Worm (Caenorhabditis elegans): ENCODE measurements around the gene lido-4.
"Not testable (repeated sequence)": the region's sequence is repeated elsewhere in the genome, so short reads cannot be mapped to it uniquely, and the experiment has no call there.

The lido-4 gene

DNA sequence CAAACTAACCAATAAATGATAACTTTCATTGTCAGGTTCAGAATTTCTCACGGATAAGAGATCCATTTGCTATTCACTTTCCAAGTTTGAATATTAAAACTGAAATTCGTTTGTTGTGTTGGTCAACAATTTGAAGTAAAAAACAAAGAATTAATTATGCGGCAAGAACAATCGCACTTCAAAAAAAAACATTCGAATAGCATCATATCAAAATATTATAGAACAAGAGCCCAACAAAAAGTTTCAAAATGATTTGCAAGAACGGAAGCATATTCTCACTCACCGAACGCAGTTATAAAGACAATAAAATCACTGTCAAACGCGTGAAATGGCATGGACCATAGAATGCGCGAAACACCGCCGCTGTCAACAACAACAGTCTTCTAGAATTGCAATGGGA lies 26.9 kb upstream of the lido-4 start, which contains the start of gene K09E3.7:
Gene K09E3.7, minus strand, starts transcription at position 101 of the 400 bp plus-strand sequence.
- TF ChIP-seq elt-1 (tag; optimal IDR thresholded peaks at IDR 0.05) (no peak), nhr-77 (tag; optimal IDR thresholded peaks at IDR 0.05) (no peak), nhr-67 (tag; optimal IDR thresholded peaks at IDR 0.05) (no peak), egl-5 (tag; optimal IDR thresholded peaks at IDR 0.05) (no peak), nhr-28 (tag; optimal IDR thresholded peaks at IDR 0.05) (no peak), nhr-11 (tag; optimal IDR thresholded peaks at IDR 0.05) (no peak), nhr-25 (tag; optimal IDR thresholded peaks at IDR 0.05) (no peak), lin-15B (tag; optimal IDR thresholded peaks at IDR 0.05) (no peak), mdl-1 (tag; optimal IDR thresholded peaks at IDR 0.05) (no peak), tbx-2 (tag; optimal IDR thresholded peaks at IDR 0.05) (no peak), aly-2 (tag; optimal IDR thresholded peaks at IDR 0.05) (no peak), egl-27 (tag; optimal IDR thresholded peaks at IDR 0.05) (no peak), ztf-11 (tag; optimal IDR thresholded peaks at IDR 0.05) (no peak), eor-1 (tag; optimal IDR thresholded peaks at IDR 0.05) (no peak), lsy-12 (tag; optimal IDR thresholded peaks at IDR 0.05) (no peak), nhr-76 (tag; optimal IDR thresholded peaks at IDR 0.05) (no peak), ceh-16 (tag; optimal IDR thresholded peaks at IDR 0.05) (no peak), hmg-11 (tag; optimal IDR thresholded peaks at IDR 0.05) (no peak), ceh-28 (tag; optimal IDR thresholded peaks at IDR 0.05) (no peak), ZK546.5 (tag; optimal IDR thresholded peaks at IDR 0.05) (no peak)

DNA sequence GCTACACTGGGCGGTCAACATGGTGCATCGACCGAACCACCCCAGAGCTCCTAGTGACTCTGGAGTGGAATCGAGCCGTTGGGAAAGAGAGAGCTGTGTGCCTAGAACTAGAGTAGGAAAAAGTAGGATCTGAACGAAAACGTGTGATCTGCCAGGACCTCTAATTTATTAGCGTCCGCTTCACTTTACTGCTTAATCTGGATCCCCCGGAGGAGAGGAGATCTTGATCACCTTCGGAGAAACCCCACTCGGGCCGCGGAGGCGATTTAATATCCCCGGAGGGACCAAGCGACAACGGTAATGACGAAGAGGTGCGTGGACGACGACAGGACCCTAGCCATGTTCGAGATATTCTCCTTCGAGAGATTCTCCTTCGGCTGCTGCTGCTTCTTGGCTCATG lies 9.8 kb upstream of the lido-4 start, which contains the start of gene K09E3.2:
Gene K09E3.2, plus strand, starts transcription at position 301 of the 400 bp plus-strand sequence.
- not testable (repeated sequence) for TF ChIP-seq snpc-4 (tag; optimal IDR thresholded peaks at IDR 0.05); lin-39 (tag; optimal IDR thresholded peaks at IDR 0.05); fkh-10 (GFP tag; optimal IDR thresholded peaks at IDR 0.05)

DNA sequence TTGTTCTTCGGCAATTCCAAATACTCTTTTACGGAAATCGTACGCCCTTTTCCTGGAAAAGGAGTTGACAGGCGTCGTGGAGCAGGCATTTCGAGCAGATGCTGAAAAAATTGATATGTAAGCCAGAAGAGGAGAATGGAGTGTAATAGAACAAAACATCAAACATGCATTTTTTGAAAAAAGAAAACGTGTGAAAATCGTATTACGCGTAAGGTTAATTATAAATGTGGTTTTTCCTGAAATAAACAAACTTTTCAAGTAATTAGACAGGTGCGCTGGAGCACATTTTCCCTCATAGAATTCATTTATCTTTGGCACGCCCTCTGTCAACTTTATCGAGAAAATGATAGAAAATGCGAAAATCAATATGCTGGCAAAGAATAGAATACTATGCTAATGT lies 7.5 kb upstream of the lido-4 start, which contains the start of gene lido-6:
Gene lido-6, minus strand, starts transcription at position 101 of the 400 bp plus-strand sequence.
- TF ChIP-seq skn-1 (tag; optimal IDR thresholded peaks at IDR 0.05) = no peak
- no peak for TF ChIP-seq ceh-9 (tag; optimal IDR thresholded peaks at IDR 0.05)
- TF ChIP-seq fkh-10 (GFP tag; optimal IDR thresholded peaks at IDR 0.05) = no peak
- no peak for TF ChIP-seq daf-12 (tag; optimal IDR thresholded peaks at IDR 0.05)
- no peak for TF ChIP-seq sea-2 (GFP tag; optimal IDR thresholded peaks at IDR 0.05)
- no peak for TF ChIP-seq jun-1 (tag; optimal IDR thresholded peaks at IDR 0.05)
- no peak for TF ChIP-seq nhr-237 (tag; optimal IDR thresholded peaks at IDR 0.05)
- no peak for TF ChIP-seq tbx-2 (tag; optimal IDR thresholded peaks at IDR 0.05)
- TF ChIP-seq ceh-82 (tag; optimal IDR thresholded peaks at IDR 0.05) = no peak
- TF ChIP-seq egl-27 (tag; optimal IDR thresholded peaks at IDR 0.05) = no peak

DNA sequence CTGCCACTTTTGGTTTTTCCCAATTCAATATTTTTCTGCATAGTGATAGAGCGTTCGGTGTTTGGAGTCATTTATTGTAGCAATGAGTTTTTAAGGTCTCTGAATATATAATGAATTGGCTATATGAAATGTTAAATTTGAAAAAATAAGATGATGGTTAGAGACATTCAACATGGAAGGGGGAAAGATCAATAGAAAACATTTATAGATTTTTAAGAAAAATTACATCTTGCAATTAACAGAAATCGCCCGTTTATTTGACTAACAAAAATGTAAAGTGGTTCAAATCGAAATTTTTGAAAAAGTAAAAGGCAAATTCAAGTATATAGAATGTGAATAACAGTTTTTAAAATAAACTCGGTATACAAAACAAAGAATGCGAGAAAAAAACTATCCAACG lies 3.0 kb upstream of the lido-4 start, which contains the start of gene lido-5:
Gene lido-5, minus strand, starts transcription at position 101 of the 400 bp plus-strand sequence.
- no peak for TF ChIP-seq nhr-237 (tag; optimal IDR thresholded peaks at IDR 0.05)
- TF ChIP-seq nhr-23 (tag; optimal IDR thresholded peaks at IDR 0.05) = no peak
- no peak for TF ChIP-seq hmg-11 (tag; optimal IDR thresholded peaks at IDR 0.05)
- no peak for TF ChIP-seq elt-2 (tag; optimal IDR thresholded peaks at IDR 0.05)
- no peak for TF ChIP-seq nhr-67 (tag; optimal IDR thresholded peaks at IDR 0.05)
- no peak for TF ChIP-seq nhr-25 (tag; optimal IDR thresholded peaks at IDR 0.05)
- TF ChIP-seq elt-1 (tag; optimal IDR thresholded peaks at IDR 0.05) = no peak

DNA sequence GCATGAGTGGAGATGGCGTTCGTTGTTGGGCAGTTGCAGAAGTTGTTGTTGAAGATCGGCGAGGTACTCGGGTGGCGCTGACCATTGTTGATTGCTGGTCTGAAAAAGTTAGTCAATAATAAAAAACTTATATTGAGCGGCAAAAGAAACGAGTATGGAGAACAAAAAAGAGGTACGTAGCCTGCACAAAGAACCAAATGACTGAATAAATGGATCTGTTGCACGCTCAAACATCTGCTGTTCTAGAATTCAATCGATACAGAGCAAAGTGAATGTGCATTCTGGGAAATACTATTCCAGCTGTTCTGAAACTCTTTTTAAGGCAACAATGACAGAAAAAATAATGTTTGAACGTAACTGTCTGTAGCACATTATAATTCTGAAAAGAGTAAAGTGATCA lies 6.9 kb downstream of the lido-4 start, which contains the start of gene lido-2:
Gene lido-2, minus strand, starts transcription at position 101 of the 400 bp plus-strand sequence.
- TF ChIP-seq ztf-4 (tag; optimal IDR thresholded peaks at IDR 0.05) (no peak), nhr-11 (tag; optimal IDR thresholded peaks at IDR 0.05) (no peak), ceh-82 (tag; optimal IDR thresholded peaks at IDR 0.05) (no peak), mml-1 (tag; optimal IDR thresholded peaks at IDR 0.05) (no peak), egl-27 (tag; optimal IDR thresholded peaks at IDR 0.05) (no peak), mdl-1 (tag; optimal IDR thresholded peaks at IDR 0.05) (no peak), lin-39 (tag; optimal IDR thresholded peaks at IDR 0.05) (no peak), elt-1 (tag; optimal IDR thresholded peaks at IDR 0.05) (no peak)

Measured in whole organism, L3 larva.